Worm (Caenorhabditis elegans): Measurements from ENCODE around the gene Y7A5A.6.
A peak's percentile ranks its signal among the peaks of the same experiment; 100 is the strongest.

Y7A5A.6 gene

DNA sequence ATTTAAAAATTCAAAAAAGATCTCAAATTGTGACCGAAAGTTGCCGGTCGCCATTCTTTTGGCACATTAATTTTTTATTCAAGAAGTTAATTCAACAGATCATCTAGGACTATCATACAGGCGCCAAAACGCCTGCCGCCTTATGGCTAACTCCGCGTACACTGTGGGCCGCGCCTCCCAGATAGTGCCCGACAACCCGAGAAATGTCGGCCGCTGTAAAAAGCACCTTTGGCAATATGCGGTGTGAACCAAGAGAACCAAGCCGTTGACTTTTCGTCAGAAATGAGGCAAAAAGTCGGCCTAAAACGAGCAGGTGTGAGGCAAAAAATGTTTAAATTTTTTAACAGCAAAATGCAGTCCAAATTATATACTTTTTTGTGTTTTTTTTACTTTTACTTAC, 40.3 kb downstream of the Y7A5A.6 start:
- peak; percentile 25 for TF ChIP-seq snpc-4 (tag; optimal IDR thresholded peaks at IDR 0.05)
- TF ChIP-seq fos-1 (tag; optimal IDR thresholded peaks at IDR 0.05) = no peak

DNA sequence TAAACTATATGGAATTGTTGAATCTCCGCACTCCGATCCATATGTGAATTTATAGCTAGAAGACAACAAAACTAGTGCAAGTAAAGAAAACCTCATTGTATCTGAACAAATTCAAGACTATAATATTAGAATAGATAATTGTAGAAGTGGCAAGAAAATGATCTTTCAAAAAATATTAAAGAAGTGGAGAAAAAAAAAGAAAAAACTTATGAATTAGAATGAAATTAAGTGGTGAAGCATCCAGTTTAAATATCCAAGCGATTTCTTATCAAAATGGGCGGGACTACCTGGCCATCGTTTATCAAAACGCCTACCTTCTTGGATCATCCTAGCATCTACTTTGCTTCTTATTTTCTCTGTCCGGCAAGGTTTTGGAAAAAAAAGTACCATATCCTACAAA, 42.3 kb downstream of the Y7A5A.6 start, which contains the start of gene wrt-4:
wrt-4 (minus strand) TSS at position 101 of the 400 bp plus-strand sequence.
- TF ChIP-seq lsy-2 (tag; optimal IDR thresholded peaks at IDR 0.05) = no peak
- no peak for TF ChIP-seq ceh-82 (tag; optimal IDR thresholded peaks at IDR 0.05)
- no peak for TF ChIP-seq ets-5 (GFP tag; IDR thresholded peaks at IDR 0.05)
- no peak for TF ChIP-seq efl-3 (GFP tag; optimal IDR thresholded peaks at IDR 0.05)
- TF ChIP-seq nhr-71 (tag; optimal IDR thresholded peaks at IDR 0.05) = no peak
- TF ChIP-seq fkh-4 (tag; optimal IDR thresholded peaks at IDR 0.05; ENCODE audit: borderline replicate concordance) = no peak
- TF ChIP-seq vab-15 (tag; optimal IDR thresholded peaks at IDR 0.05) = no peak
- TF ChIP-seq unc-62 (GFP tag; optimal IDR thresholded peaks at IDR 0.05) = no peak
- no peak for TF ChIP-seq mab-9 (GFP tag; IDR thresholded peaks at IDR 0.05)
- TF ChIP-seq ama-1 (optimal IDR thresholded peaks at IDR 0.05) = no peak
- no peak for TF ChIP-seq ztf-4 (tag; optimal IDR thresholded peaks at IDR 0.05)
- TF ChIP-seq Y116A8C.19 (tag; optimal IDR thresholded peaks at IDR 0.05; ENCODE audit: borderline replicate concordance) = no peak
- TF ChIP-seq aha-1 (tag; optimal IDR thresholded peaks at IDR 0.05) = no peak
- no peak for TF ChIP-seq efl-1 (optimal IDR thresholded peaks at IDR 0.05)
- TF ChIP-seq efl-1 (GFP tag; optimal IDR thresholded peaks at IDR 0.05 in 1 of 2) = no peak
- no peak for TF ChIP-seq egl-27 (tag; optimal IDR thresholded peaks at IDR 0.05)
- no peak for TF ChIP-seq snu-23 (GFP tag; optimal IDR thresholded peaks at IDR 0.05)
- no peak for TF ChIP-seq xbp-1 (tag; optimal IDR thresholded peaks at IDR 0.05)
- no peak for TF ChIP-seq rnt-1 (tag; optimal IDR thresholded peaks at IDR 0.05)
- no peak for TF ChIP-seq mdl-1 (tag; optimal IDR thresholded peaks at IDR 0.05)

DNA sequence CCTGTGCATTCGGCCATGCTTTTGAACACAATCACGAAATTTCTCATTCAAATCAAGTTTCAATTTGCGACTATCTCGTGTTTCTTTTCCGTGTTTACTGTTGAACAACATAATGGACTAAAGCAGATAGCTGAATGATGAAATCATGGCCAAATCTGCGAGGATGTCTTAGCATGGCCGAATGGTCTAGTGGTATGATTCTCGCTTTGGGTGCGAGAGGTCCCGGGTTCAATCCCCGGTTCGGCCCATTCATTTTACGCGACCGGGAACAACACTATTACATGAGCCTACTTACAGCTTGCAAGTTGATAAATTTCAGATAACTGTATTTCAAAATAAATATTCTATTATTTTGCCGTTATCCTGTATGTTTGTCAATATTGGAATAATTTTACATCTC, 48.2 kb downstream of the Y7A5A.6 start:
- no peak for TF ChIP-seq nhr-84 (tag; optimal IDR thresholded peaks at IDR 0.05)
- no peak for TF ChIP-seq C04F5.9 (tag; optimal IDR thresholded peaks at IDR 0.05)
- no peak for TF ChIP-seq vab-15 (tag; optimal IDR thresholded peaks at IDR 0.05)
- TF ChIP-seq nhr-71 (tag; optimal IDR thresholded peaks at IDR 0.05) = no peak
- TF ChIP-seq nhr-12 (tag; optimal IDR thresholded peaks at IDR 0.05) = no peak
- no peak for TF ChIP-seq sox-4 (tag; optimal IDR thresholded peaks at IDR 0.05)
- TF ChIP-seq mep-1 (tag; optimal IDR thresholded peaks at IDR 0.05) = no peak
- TF ChIP-seq lin-15B (tag; optimal IDR thresholded peaks at IDR 0.05) = no peak
- TF ChIP-seq aly-2 (tag; optimal IDR thresholded peaks at IDR 0.05) = no peak
- no peak for TF ChIP-seq nhr-85 (tag)
- TF ChIP-seq efl-3 (GFP tag; optimal IDR thresholded peaks at IDR 0.05) = no peak
- TF ChIP-seq C34B4.2 (tag; optimal IDR thresholded peaks at IDR 0.05) = no peak
- TF ChIP-seq nhr-11 (tag; optimal IDR thresholded peaks at IDR 0.05) = no peak
- no peak for TF ChIP-seq dpl-1 (GFP tag; optimal IDR thresholded peaks at IDR 0.05)
- TF ChIP-seq jun-1 (tag; optimal IDR thresholded peaks at IDR 0.05) = no peak
- TF ChIP-seq pag-3 (tag; optimal IDR thresholded peaks at IDR 0.05; ENCODE audit: borderline replicate concordance, insufficient read depth) = no peak
- no peak for TF ChIP-seq nhr-19 (GFP tag; conservative IDR thresholded peaks at IDR 0.05)

Measured in whole organism, L1 larva.